Worm (Caenorhabditis elegans): ENCODE data around the gene clec-118.

Gene clec-118

DNA sequence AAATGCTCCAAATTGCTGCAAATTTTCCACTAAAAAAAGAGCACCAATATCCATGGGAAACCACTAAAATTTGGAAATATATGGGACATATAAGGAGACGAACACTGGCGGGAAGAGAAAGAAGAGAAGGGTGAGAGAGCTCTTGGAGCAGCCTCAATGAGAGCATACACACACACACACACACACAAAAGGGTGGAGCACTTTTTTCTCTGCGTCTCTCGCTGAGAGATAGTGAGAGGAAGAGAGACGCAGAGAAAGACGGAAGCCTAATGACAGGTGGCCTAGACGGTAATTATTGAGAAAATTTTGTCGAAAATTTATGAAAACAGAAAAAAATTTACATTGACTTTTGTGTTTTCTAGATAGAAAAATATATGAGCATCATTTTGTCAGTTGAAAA lies 10.2 kb upstream of the clec-118 start (continued):
- no peak for TF ChIP-seq duxl-1 (tag; optimal IDR thresholded peaks at IDR 0.05; ENCODE audit: poor library complexity)
- no peak for TF ChIP-seq dpl-1 (GFP tag; optimal IDR thresholded peaks at IDR 0.05)
- TF ChIP-seq unc-62 (GFP tag; optimal IDR thresholded peaks at IDR 0.05 in 1 of 2), result peak in 1 of 2 experiments; percentile 54
- no peak for TF ChIP-seq unc-62 (tag; optimal IDR thresholded peaks at IDR 0.05)
- no peak for TF ChIP-seq rbr-2 (tag; optimal IDR thresholded peaks at IDR 0.05)
- no peak for TF ChIP-seq mdt-29 (GFP tag; IDR thresholded peaks at IDR 0.05)
- TF ChIP-seq dve-1 (tag; optimal IDR thresholded peaks at IDR 0.05; ENCODE audit: insufficient read depth), result peak; percentile 24
- TF ChIP-seq zip-2 (tag; optimal IDR thresholded peaks at IDR 0.05), result no peak
- TF ChIP-seq ZK546.5 (tag; optimal IDR thresholded peaks at IDR 0.05), result no peak
- no peak for TF ChIP-seq lin-13 (GFP tag; optimal IDR thresholded peaks at IDR 0.05)
- TF ChIP-seq unc-39 (tag; optimal IDR thresholded peaks at IDR 0.05), result no peak
- no peak for TF ChIP-seq sdz-12 (GFP tag; optimal IDR thresholded peaks at IDR 0.05)
- no peak for TF ChIP-seq ztf-11 (tag; optimal IDR thresholded peaks at IDR 0.05)
- TF ChIP-seq ama-1 (optimal IDR thresholded peaks at IDR 0.05), result no peak
- TF ChIP-seq Y105C5A.15 (GFP tag; IDR thresholded peaks at IDR 0.05), result no peak
- peak; percentile 12 for TF ChIP-seq hlh-30 (tag; optimal IDR thresholded peaks at IDR 0.05; ENCODE audit: insufficient read depth)
- TF ChIP-seq hmg-1.1 (GFP tag; IDR thresholded peaks at IDR 0.05), result peak; percentile 65
- no peak for TF ChIP-seq daf-12 (tag; optimal IDR thresholded peaks at IDR 0.05)
- TF ChIP-seq F37D6.2 (tag; optimal IDR thresholded peaks at IDR 0.05), result no peak
- no peak for TF ChIP-seq T20F7.1 (GFP tag; optimal IDR thresholded peaks at IDR 0.05)
- TF ChIP-seq daf-19 (GFP tag; conservative IDR thresholded peaks at IDR 0.05), result no peak
- TF ChIP-seq Y75B8A.6 (GFP tag; IDR thresholded peaks at IDR 0.05), result no peak
- no peak for TF ChIP-seq lin-38 (GFP tag; IDR thresholded peaks at IDR 0.05)
- no peak for TF ChIP-seq php-3 (GFP tag; IDR thresholded peaks at IDR 0.05)
- TF ChIP-seq zfp-2 (tag; optimal IDR thresholded peaks at IDR 0.05), result no peak
- TF ChIP-seq set-16 (GFP tag; IDR thresholded peaks at IDR 0.05), result no peak
- TF ChIP-seq daf-16 (GFP tag; optimal IDR thresholded peaks at IDR 0.05), result no peak
- TF ChIP-seq daf-16 (tag; optimal IDR thresholded peaks at IDR 0.05), result peak; percentile 39
- TF ChIP-seq Y48G9A.11 (GFP tag; IDR thresholded peaks at IDR 0.05), result no peak
- TF ChIP-seq T26A8.4 (GFP tag; IDR thresholded peaks at IDR 0.05), result no peak
- no peak for TF ChIP-seq nhr-41 (GFP tag; IDR thresholded peaks at IDR 0.05)

- no peak for TF ChIP-seq ceh-82 (tag; optimal IDR thresholded peaks at IDR 0.05)
- TF ChIP-seq lin-1 (GFP tag; IDR thresholded peaks at IDR 0.05), result no peak
- no peak for TF ChIP-seq daf-16 (GFP tag; optimal IDR thresholded peaks at IDR 0.05)
- peak; percentile 86 for TF ChIP-seq daf-16 (tag; optimal IDR thresholded peaks at IDR 0.05)
- TF ChIP-seq vab-7 (GFP tag; IDR thresholded peaks at IDR 0.05), result no peak
- TF ChIP-seq mes-2 (tag; optimal IDR thresholded peaks at IDR 0.05; ENCODE audit: poor library complexity, severe bottlenecking), result peak; percentile 7
- peak; percentile 7 for TF ChIP-seq mep-1 (tag; optimal IDR thresholded peaks at IDR 0.05)
- peak; percentile 69 for TF ChIP-seq dve-1 (tag; optimal IDR thresholded peaks at IDR 0.05; ENCODE audit: insufficient read depth)
- TF ChIP-seq Y48G9A.11 (GFP tag; IDR thresholded peaks at IDR 0.05), result no peak
- no peak for TF ChIP-seq F37D6.2 (tag; optimal IDR thresholded peaks at IDR 0.05)
- peak; percentile 51 for TF ChIP-seq hlh-11 (tag; optimal IDR thresholded peaks at IDR 0.05)
- no peak for TF ChIP-seq attf-4 (tag; optimal IDR thresholded peaks at IDR 0.05)
- no peak for TF ChIP-seq F44E2.7 (GFP tag; IDR thresholded peaks at IDR 0.05)
- TF ChIP-seq nhr-10 (tag; optimal IDR thresholded peaks at IDR 0.05), result no peak
- no peak for TF ChIP-seq Y105C5A.15 (GFP tag; IDR thresholded peaks at IDR 0.05)
- TF ChIP-seq nhr-41 (GFP tag; IDR thresholded peaks at IDR 0.05), result no peak
- TF ChIP-seq aha-1 (tag), result no peak
- TF ChIP-seq ceh-62 (tag; optimal IDR thresholded peaks at IDR 0.05), result no peak
- no peak for TF ChIP-seq mdt-29 (GFP tag; IDR thresholded peaks at IDR 0.05)
- no peak for TF ChIP-seq dpl-1 (GFP tag; optimal IDR thresholded peaks at IDR 0.05)
- TF ChIP-seq Y75B8A.6 (GFP tag; IDR thresholded peaks at IDR 0.05), result no peak
- TF ChIP-seq snpc-4 (tag; optimal IDR thresholded peaks at IDR 0.05), result no peak
- TF ChIP-seq pqm-1 (tag; optimal IDR thresholded peaks at IDR 0.05), result peak; percentile 43
- TF ChIP-seq lim-7 (GFP tag; IDR thresholded peaks at IDR 0.05), result no peak
- peak in 1 of 2 experiments; percentile 37 for TF ChIP-seq unc-62 (GFP tag; optimal IDR thresholded peaks at IDR 0.05 in 1 of 2)
- TF ChIP-seq unc-62 (tag; optimal IDR thresholded peaks at IDR 0.05), result no peak
- TF ChIP-seq dmd-6 (GFP tag; IDR thresholded peaks at IDR 0.05), result peak; percentile 58
- no peak for TF ChIP-seq fkh-10 (GFP tag; optimal IDR thresholded peaks at IDR 0.05)
- no peak for TF ChIP-seq nhr-6 (tag; optimal IDR thresholded peaks at IDR 0.05)
- no peak for TF ChIP-seq lin-29 (GFP tag; IDR thresholded peaks at IDR 0.05)
- TF ChIP-seq zip-11 (GFP tag; IDR thresholded peaks at IDR 0.05), result no peak
- TF ChIP-seq egl-27 (tag; optimal IDR thresholded peaks at IDR 0.05), result no peak
- no peak for TF ChIP-seq ceh-44 (GFP tag; IDR thresholded peaks at IDR 0.05)
Measured at ce11 chrII:621141-621540, 8.9 kb upstream of the clec-118 start.

Measured in whole organism, L4 larva.